Worm (Caenorhabditis elegans): Measurements from ENCODE around the gene rips-1.

ce11 chrV:3759419-3759915, 12.4 kb upstream of the rips-1 start, which contains the start of gene chk-1:
- TF ChIP-seq dmd-4 (tag; optimal IDR thresholded peaks at IDR 0.05) (no peak), snpc-4 (tag; optimal IDR thresholded peaks at IDR 0.05) (peak; percentile 41), mdl-1 (tag; optimal IDR thresholded peaks at IDR 0.05) (no peak), zag-1 (tag; optimal IDR thresholded peaks at IDR 0.05) (no peak), ceh-82 (tag; optimal IDR thresholded peaks at IDR 0.05) (no peak), elt-3 (tag; optimal IDR thresholded peaks at IDR 0.05) (no peak), elt-1 (tag; optimal IDR thresholded peaks at IDR 0.05) (no peak), ZK546.5 (tag; optimal IDR thresholded peaks at IDR 0.05) (no peak)
